Worm (Caenorhabditis elegans) whole organism, late embryonic: ENCODE results near the gene F17C11.11.

Experiments used
- C08G9.2 ChIP-seq: sonication (generic microtip); optimal IDR thresholded peaks from 2 replicates; lab custom pipeline; 2016; ENCODE audit warnings: mild to moderate bottlenecking, missing genetic modification characterization, moderate library complexity, missing compliant biosample characterization
- C38D4.7 ChIP-seq: fragments of 200-800 bp; sonication (Bioruptor generic); optimal IDR thresholded peaks from 2 replicates; lab custom pipeline; 2018; ENCODE audit warnings: mild to moderate bottlenecking, missing genetic modification characterization, moderate library complexity, missing compliant biosample characterization
- F13H6.1 ChIP-seq: sonication (generic microtip); optimal IDR thresholded peaks from 2 replicates; lab custom pipeline; 2016; ENCODE audit warnings: missing genetic modification characterization, missing compliant biosample characterization
- K02D7.2 ChIP-seq: sonication (generic microtip); optimal IDR thresholded peaks from 2 replicates; lab custom pipeline; 2017; ENCODE audit warnings: mild to moderate bottlenecking, missing genetic modification characterization, missing compliant biosample characterization
- T23F11.4 ChIP-seq: fragments of 200-800 bp; sonication (Bioruptor generic); optimal IDR thresholded peaks from 2 replicates; lab custom pipeline; 2018; ENCODE audit warnings: mild to moderate bottlenecking, missing genetic modification characterization, missing compliant biosample characterization
- ahr-1 ChIP-seq: sonication (generic microtip); optimal IDR thresholded peaks from 2 replicates; lab custom pipeline; 2016; ENCODE audit warnings: missing genetic modification characterization, missing compliant biosample characterization
- ama-1 ChIP-seq: fragments of 150-350 bp; optimal IDR thresholded peaks from 2 replicates; lab custom pipeline; 2014
- ceh-14 ChIP-seq: sonication (generic microtip); optimal IDR thresholded peaks from 2 replicates; lab custom pipeline; 2016; ENCODE audit warnings: missing genotype, missing genetic modification characterization, missing compliant biosample characterization
- ceh-19 ChIP-seq: fragments of 200-800 bp; sonication (Bioruptor generic); optimal IDR thresholded peaks from 2 replicates; lab custom pipeline; 2018; ENCODE audit warnings: mild to moderate bottlenecking, missing genetic modification characterization, missing compliant biosample characterization
- ceh-2 ChIP-seq: sonication (generic microtip); optimal IDR thresholded peaks from 2 replicates; lab custom pipeline; 2016; ENCODE audit warnings: missing genotype, missing genetic modification characterization, missing compliant biosample characterization
- ceh-22 ChIP-seq: sonication (generic microtip); optimal IDR thresholded peaks from 2 replicates; lab custom pipeline; 2017; ENCODE audit warnings: missing biosample characterization, missing genetic modification characterization
- ceh-30 ChIP-seq: fragments of 150-350 bp; optimal IDR thresholded peaks from 2 replicates; lab custom pipeline; 2014; ENCODE audit warnings: missing biosample characterization, missing genetic modification characterization
- ceh-31 ChIP-seq: sonication (generic microtip); optimal IDR thresholded peaks from 2 replicates; lab custom pipeline; 2016; ENCODE audit warnings: missing genetic modification characterization, missing compliant biosample characterization
- ceh-34 ChIP-seq: sonication (generic microtip); optimal IDR thresholded peaks from 2 replicates; lab custom pipeline; 2016; ENCODE audit warnings: mild to moderate bottlenecking, missing genetic modification characterization, missing compliant biosample characterization
- ceh-48 ChIP-seq: sonication (generic microtip); optimal IDR thresholded peaks from 2 replicates; lab custom pipeline; 2016; ENCODE audit warnings: missing genetic modification characterization, inconsistent platforms, missing compliant biosample characterization
- ceh-6 ChIP-seq: fragments of 200-800 bp; sonication (Bioruptor generic); optimal IDR thresholded peaks from 2 replicates; lab custom pipeline; 2018; ENCODE audit warnings: mild to moderate bottlenecking, missing genetic modification characterization, missing compliant biosample characterization
- che-1 ChIP-seq: sonication (generic microtip); optimal IDR thresholded peaks from 2 replicates; lab custom pipeline; 2016; ENCODE audit warnings: mild to moderate bottlenecking, missing genetic modification characterization, missing compliant biosample characterization
- dmd-4 ChIP-seq: sonication (generic microtip); optimal IDR thresholded peaks from 2 replicates; lab custom pipeline; 2016; ENCODE audit warnings: borderline replicate concordance, missing genetic modification characterization, missing compliant biosample characterization
- dve-1 ChIP-seq: sonication (generic microtip); optimal IDR thresholded peaks from 2 replicates; lab custom pipeline; 2017; ENCODE audit warnings: antibody characterized with exemption, mild to moderate bottlenecking, missing genetic modification characterization, missing compliant biosample characterization
- elt-2 ChIP-seq: sonication (generic microtip); optimal IDR thresholded peaks from 2 replicates; lab custom pipeline; 2016; ENCODE audit warnings: missing genetic modification reagents, missing genetic modification characterization, missing compliant biosample characterization
- ets-4 ChIP-seq: sonication (generic microtip); optimal IDR thresholded peaks from 2 replicates; lab custom pipeline; 2016; ENCODE audit warnings: missing genetic modification characterization, missing compliant biosample characterization
- fax-1 ChIP-seq: sonication (generic microtip); optimal IDR thresholded peaks from 2 replicates; lab custom pipeline; 2016; ENCODE audit warnings: missing genotype, missing genetic modification characterization, missing compliant biosample characterization
- fkh-10 ChIP-seq: fragments of 150-350 bp; optimal IDR thresholded peaks from 2 replicates; lab custom pipeline; 2014; ENCODE audit warnings: missing biosample characterization, missing genetic modification reagents, missing genetic modification characterization
- fkh-6 ChIP-seq: sonication (generic microtip); optimal IDR thresholded peaks from 2 replicates; lab custom pipeline; 2016; ENCODE audit warnings: missing genetic modification characterization, missing compliant biosample characterization
- hlh-13 ChIP-seq: fragments of 200-800 bp; sonication (Bioruptor generic); optimal IDR thresholded peaks from 2 replicates; lab custom pipeline; 2018; ENCODE audit warnings: mild to moderate bottlenecking, missing genetic modification characterization, missing compliant biosample characterization
- hlh-6 ChIP-seq: sonication (generic microtip); optimal IDR thresholded peaks from 2 replicates; lab custom pipeline; 2016; ENCODE audit warnings: missing genotype, missing genetic modification characterization, missing compliant biosample characterization
- hlh-8 ChIP-seq: sonication (generic microtip); optimal IDR thresholded peaks from 2 replicates; lab custom pipeline; 2016; ENCODE audit warnings: missing genotype, missing genetic modification characterization, missing compliant biosample characterization
- lim-6 ChIP-seq: sonication (generic microtip); optimal IDR thresholded peaks from 2 replicates; lab custom pipeline; 2016; ENCODE audit warnings: missing genetic modification characterization, missing compliant biosample characterization
- nfya-1 ChIP-seq: sonication (generic microtip); optimal IDR thresholded peaks from 2 replicates; lab custom pipeline; 2017; ENCODE audit warnings: missing genetic modification characterization, mild to moderate bottlenecking, missing compliant biosample characterization, antibody characterized with exemption, moderate library complexity
- npax-4 ChIP-seq: sonication (generic microtip); optimal IDR thresholded peaks from 2 replicates; lab custom pipeline; 2016; ENCODE audit warnings: missing genetic modification characterization, missing compliant biosample characterization
- pag-3 ChIP-seq: sonication (generic microtip); optimal IDR thresholded peaks from 2 replicates; lab custom pipeline; 2016; ENCODE audit warnings: missing compliant biosample characterization, missing genetic modification characterization, borderline replicate concordance
- pax-1 ChIP-seq: fragments of 150-350 bp; optimal IDR thresholded peaks from 2 replicates; lab custom pipeline; 2014; ENCODE audit warnings: missing biosample characterization, missing genetic modification characterization
- pros-1 ChIP-seq: fragments of 150-350 bp; optimal IDR thresholded peaks from 2 replicates; lab custom pipeline; 2014; ENCODE audit warnings: missing biosample characterization, missing genetic modification reagents, missing genetic modification characterization
- ref-2 ChIP-seq: sonication (generic microtip); optimal IDR thresholded peaks from 2 replicates; lab custom pipeline; 2016; ENCODE audit warnings: missing genetic modification characterization, missing compliant biosample characterization
- rnt-1 ChIP-seq: sonication (generic microtip); optimal IDR thresholded peaks from 2 replicates; lab custom pipeline; 2016; ENCODE audit warnings: missing genetic modification characterization, missing compliant biosample characterization
- sox-4 ChIP-seq: sonication (generic microtip); optimal IDR thresholded peaks from 2 replicates; lab custom pipeline; 2017; ENCODE audit warnings: mild to moderate bottlenecking, missing genetic modification characterization, inconsistent platforms, missing compliant biosample characterization
- tbx-2 ChIP-seq: sonication (generic microtip); optimal IDR thresholded peaks from 2 replicates; lab custom pipeline; 2016; ENCODE audit warnings: missing genetic modification characterization, missing compliant biosample characterization
- tbx-7 ChIP-seq: sonication (generic microtip); optimal IDR thresholded peaks from 2 replicates; lab custom pipeline; 2016; ENCODE audit warnings: missing genotype, missing genetic modification characterization, missing compliant biosample characterization
- ttx-3 ChIP-seq: sonication (generic microtip); optimal IDR thresholded peaks from 2 replicates; lab custom pipeline; 2016; ENCODE audit warnings: missing genetic modification reagents, missing genetic modification characterization, missing compliant biosample characterization
- unc-3 ChIP-seq, 2 experiments: fragments of 200-800 bp in 1 of 2; sonication (Bioruptor generic) in 1 of 2; sonication (generic microtip) in 1 of 2; conservative IDR thresholded peaks in 1 of 2; optimal IDR thresholded peaks in 1 of 2; 2 replicates each; pipeline versions ENCODE4 v1.3.6 to Lab custom; 2016 to 2022; ENCODE audit warnings: missing compliant biosample characterization in 2 of 2, missing genetic modification characterization in 2 of 2, missing genetic modification reagents in 1 of 2
- unc-42 ChIP-seq: sonication (generic microtip); optimal IDR thresholded peaks from 2 replicates; lab custom pipeline; 2016; ENCODE audit warnings: missing genotype, missing genetic modification characterization, missing compliant biosample characterization
- unc-55 ChIP-seq: sonication (generic microtip); optimal IDR thresholded peaks from 2 replicates; lab custom pipeline; 2017; ENCODE audit warnings: missing biosample characterization, missing genetic modification reagents, missing genetic modification characterization
- unc-86 ChIP-seq: sonication (generic microtip); optimal IDR thresholded peaks from 2 replicates; lab custom pipeline; 2016; ENCODE audit warnings: missing genetic modification characterization, missing compliant biosample characterization
- zip-5 ChIP-seq: sonication (generic microtip); optimal IDR thresholded peaks from 2 replicates; lab custom pipeline; 2016; ENCODE audit warnings: missing genetic modification characterization, missing compliant biosample characterization

The F17C11.11 gene

ce11 chrV:10894601-10895000 is 44.0 kb downstream of the F17C11.11 start, which contains the start of the genes F32D8.14 and F32D8.5:
Gene F32D8.14, minus strand, starts transcription at chrV:10894788.
Gene F32D8.5, plus strand, starts transcription at chrV:10894800.
- peak; percentile 40 for TF ChIP-seq dve-1
- TF ChIP-seq ceh-31 (tag; lab: Kevin White, UChicago): peak; percentile 92
- TF ChIP-seq elt-2 (tag; lab: Kevin White, UChicago): peak; percentile 47
- no peak for TF ChIP-seq hlh-13 (GFP tag; lab: Kevin White, UChicago)
- peak; percentile 59 for TF ChIP-seq unc-42 (tag; lab: Kevin White, UChicago)
- peak; percentile 45 for TF ChIP-seq rnt-1 (tag; lab: Kevin White, UChicago)
- TF ChIP-seq K02D7.2: no peak
- TF ChIP-seq ets-4 (tag; lab: Kevin White, UChicago): peak; percentile 76
- no peak for TF ChIP-seq unc-3 (GFP tag; conservative IDR thresholded peaks at IDR 0.05; lab: Robert Waterston, UW)
- TF ChIP-seq unc-3 (tag; optimal IDR thresholded peaks at IDR 0.05; lab: Kevin White, UChicago): no peak
- no peak for TF ChIP-seq pax-1 (tag; lab: Kevin White, UChicago)
- peak; percentile 80 for TF ChIP-seq tbx-2 (tag; lab: Kevin White, UChicago)
- TF ChIP-seq pros-1 (tag; lab: Kevin White, UChicago): peak; percentile 24
- no peak for TF ChIP-seq ttx-3 (tag; lab: Kevin White, UChicago)
- no peak for TF ChIP-seq ceh-22
- TF ChIP-seq C08G9.2 (tag; lab: Kevin White, UChicago): peak; percentile 89
- TF ChIP-seq ceh-6 (GFP tag; lab: Kevin White, UChicago): no peak
- peak; percentile 74 for TF ChIP-seq ref-2 (tag; lab: Kevin White, UChicago)
- peak; percentile 0 for TF ChIP-seq fkh-6 (tag; lab: Kevin White, UChicago)
- peak; percentile 59 for TF ChIP-seq ceh-14 (tag; lab: Kevin White, UChicago)
- TF ChIP-seq fax-1 (tag; lab: Kevin White, UChicago): peak; percentile 52
- peak; percentile 75 for TF ChIP-seq ceh-2 (tag; lab: Kevin White, UChicago)
- no peak for TF ChIP-seq C38D4.7 (GFP tag; lab: Kevin White, UChicago)
- TF ChIP-seq ceh-34 (tag; lab: Kevin White, UChicago): peak; percentile 15
- peak; percentile 43 for TF ChIP-seq nfya-1
- peak; percentile 16 for TF ChIP-seq unc-55 (GFP tag; lab: Kevin White, UChicago)
- peak; percentile 66 for TF ChIP-seq hlh-8 (tag; lab: Kevin White, UChicago)
- TF ChIP-seq tbx-7 (tag; lab: Kevin White, UChicago): peak; percentile 66
- TF ChIP-seq zip-5 (tag; lab: Kevin White, UChicago): peak; percentile 49

- TF ChIP-seq ceh-22: no peak
- no peak for TF ChIP-seq nfya-1
- TF ChIP-seq lim-6 (tag; lab: Kevin White, UChicago): no peak
- TF ChIP-seq pag-3 (tag; lab: Kevin White, UChicago): no peak
- no peak for TF ChIP-seq hlh-8 (tag; lab: Kevin White, UChicago)
- TF ChIP-seq ceh-30 (tag; lab: Kevin White, UChicago): no peak
- TF ChIP-seq che-1 (tag; lab: Kevin White, UChicago): no peak
- TF ChIP-seq hlh-6: no peak
- TF ChIP-seq fax-1 (tag; lab: Kevin White, UChicago): no peak
- TF ChIP-seq ceh-48 (tag; lab: Kevin White, UChicago): no peak
Observed at ce11 chrV:10893510-10894128, 45.0 kb downstream of the F17C11.11 start, which contains the start of gene F32D8.4. Gene F32D8.4, minus strand, starts transcription at chrV:10893560.

ce11 chrV:10890980-10891379 is 47.6 kb downstream of the F17C11.11 start, which contains the start of gene F32D8.12:
Gene F32D8.12, minus strand, starts transcription at chrV:10891027.
- TF ChIP-seq unc-86 (tag; lab: Kevin White, UChicago) (no peak), fkh-10 (GFP tag; lab: Kevin White, UChicago) (no peak), F13H6.1 (tag; lab: Kevin White, UChicago) (no peak), ttx-3 (tag; lab: Kevin White, UChicago) (no peak), sox-4 (tag; lab: Kevin White, UChicago) (no peak), ceh-31 (tag; lab: Kevin White, UChicago) (no peak), ceh-2 (tag; lab: Kevin White, UChicago) (no peak), ceh-30 (tag; lab: Kevin White, UChicago) (no peak), ama-1 (no peak), tbx-7 (tag; lab: Kevin White, UChicago) (no peak), dmd-4 (tag; lab: Kevin White, UChicago) (no peak), ceh-19 (GFP tag; lab: Kevin White, UChicago) (no peak), nfya-1 (no peak), ahr-1 (tag; lab: Kevin White, UChicago) (no peak), npax-4 (tag; lab: Kevin White, UChicago) (no peak), K02D7.2 (no peak), T23F11.4 (no peak), ceh-34 (tag; lab: Kevin White, UChicago) (no peak), fkh-6 (tag; lab: Kevin White, UChicago) (no peak), C38D4.7 (GFP tag; lab: Kevin White, UChicago) (no peak)
